Fruit fly (Drosophila melanogaster) whole organism, embryonic: ENCODE data around the gene CG44090.

ENCODE experiments used
- Ada2b ChIP-seq: fragments of 200-800 bp; sonication (Bioruptor generic); IDR thresholded peaks from 2 replicates; pipeline ENCODE4 v1.3.6; 2022; ENCODE audit warnings: missing biosample characterization, missing genetic modification characterization
- B-H1 ChIP-seq: fragments of 200-800 bp; sonication (Bioruptor generic); IDR thresholded peaks from 3 replicates; pipeline ENCODE4 v1.3.6; 2022; ENCODE audit warnings: missing biosample characterization, missing genetic modification characterization
- C15 ChIP-seq: fragments of 200-800 bp; sonication (Bioruptor generic); IDR thresholded peaks from 3 replicates; pipeline ENCODE4 v1.3.6; 2022; ENCODE audit warnings: missing biosample characterization, missing genetic modification characterization
- CG10267 ChIP-seq: fragments of 200-800 bp; sonication (Bioruptor generic); optimal IDR thresholded peaks from 2 replicates; lab custom pipeline; 2018; ENCODE audit warnings: missing biosample characterization, mild to moderate bottlenecking, missing genetic modification characterization, moderate library complexity
- CG10979 ChIP-seq: fragments of 200-800 bp; sonication (Bioruptor generic); optimal IDR thresholded peaks from 2 replicates; lab custom pipeline; 2018; ENCODE audit warnings: missing biosample characterization, mild to moderate bottlenecking, missing genetic modification characterization, moderate library complexity
- CG12744 ChIP-seq: fragments of 200-800 bp; sonication (Bioruptor generic); optimal IDR thresholded peaks from 2 replicates; lab custom pipeline; 2016; ENCODE audit warnings: missing biosample characterization, missing genetic modification characterization
- CG13624 ChIP-seq: fragments of 200-800 bp; sonication (Bioruptor generic); optimal IDR thresholded peaks from 2 replicates; lab custom pipeline; 2016; ENCODE audit warnings: missing biosample characterization, missing genetic modification characterization
- CG18476 ChIP-seq: fragments of 200-800 bp; sonication (Bioruptor generic); optimal IDR thresholded peaks from 2 replicates; lab custom pipeline; 2016; ENCODE audit warnings: missing biosample characterization, mild to moderate bottlenecking, missing genetic modification characterization
- CG18764 ChIP-seq: fragments of 200-800 bp; sonication (Bioruptor generic); optimal IDR thresholded peaks from 3 replicates; lab custom pipeline; 2016; ENCODE audit warnings: missing biosample characterization, missing genetic modification characterization
- CG2712 ChIP-seq: fragments of 200-800 bp; optimal IDR thresholded peaks from 3 replicates; lab custom pipeline; 2019; ENCODE audit warnings: missing biosample characterization, mild to moderate bottlenecking, missing genetic modification characterization, moderate library complexity
- CG3065 ChIP-seq: fragments of 200-800 bp; sonication (Bioruptor generic); optimal IDR thresholded peaks from 2 replicates; lab custom pipeline; 2016; ENCODE audit warnings: missing biosample characterization, missing genetic modification characterization
- CG4854 ChIP-seq: fragments of 200-800 bp; sonication (Bioruptor generic); optimal IDR thresholded peaks from 2 replicates; lab custom pipeline; 2016; ENCODE audit warnings: missing biosample characterization, missing genetic modification characterization, inconsistent platforms
- CG5953 ChIP-seq: fragments of 200-800 bp; sonication (Bioruptor generic); IDR thresholded peaks from 2 replicates; pipeline ENCODE4 v1.3.6; 2022; ENCODE audit warnings: missing biosample characterization, missing genetic modification characterization
- CG7372 ChIP-seq: fragments of 200-800 bp; sonication (Bioruptor generic); IDR thresholded peaks from 2 replicates; pipeline ENCODE4 v1.3.6; 2022; ENCODE audit warnings: missing biosample characterization, missing genetic modification characterization
- CG7839 ChIP-seq: fragments of 200-800 bp; sonication (Bioruptor generic); optimal IDR thresholded peaks from 3 replicates; lab custom pipeline; 2018; ENCODE audit warnings: missing biosample characterization, mild to moderate bottlenecking, missing genetic modification characterization, moderate library complexity
- CG9609 ChIP-seq: fragments of 200-800 bp; sonication (Bioruptor generic); optimal IDR thresholded peaks from 3 replicates; lab custom pipeline; 2016; ENCODE audit warnings: missing biosample characterization, missing genetic modification characterization
- CoRest ChIP-seq: fragments of 200-800 bp; sonication (Bioruptor generic); optimal IDR thresholded peaks from 3 replicates; lab custom pipeline; 2018; ENCODE audit warnings: missing biosample characterization, mild to moderate bottlenecking, missing genetic modification characterization, moderate library complexity
- Dad ChIP-seq: fragments of 200-800 bp; sonication (Bioruptor generic); optimal IDR thresholded peaks from 3 replicates; lab custom pipeline; 2016; ENCODE audit warnings: missing biosample characterization, missing genetic modification characterization
- Drgx ChIP-seq: fragments of 200-800 bp; sonication (Bioruptor generic); IDR thresholded peaks from 2 replicates; pipeline ENCODE4 v1.3.6; 2022; ENCODE audit warnings: missing biosample characterization, missing genetic modification characterization
- Ets97D ChIP-seq: fragments of 200-800 bp; sonication (Bioruptor generic); optimal IDR thresholded peaks from 3 replicates; lab custom pipeline; 2016; ENCODE audit warnings: missing biosample characterization, missing genetic modification characterization
- Fer1 ChIP-seq: fragments of 200-800 bp; sonication (Bioruptor generic); optimal IDR thresholded peaks from 2 replicates; lab custom pipeline; 2017; ENCODE audit warnings: missing biosample characterization, mild to moderate bottlenecking, missing genetic modification characterization
- H15 ChIP-seq: fragments of 200-800 bp; sonication (Bioruptor generic); IDR thresholded peaks from 3 replicates; pipeline ENCODE4 v1.3.6; 2022; ENCODE audit warnings: missing biosample characterization, missing genetic modification characterization
- H2.0 ChIP-seq: fragments of 200-800 bp; sonication (Bioruptor generic); IDR thresholded peaks from 2 replicates; pipeline ENCODE4 v1.3.6; 2022; ENCODE audit warnings: missing biosample characterization, missing genetic modification characterization
- HLH4C ChIP-seq: fragments of 200-800 bp; sonication (Bioruptor generic); IDR thresholded peaks from 3 replicates; pipeline ENCODE4 v1.3.6; 2022; ENCODE audit warnings: missing biosample characterization, missing genetic modification characterization; ENCODE audit not compliant: partially characterized antibody
- Hey ChIP-seq: fragments of 200-800 bp; sonication (Bioruptor generic); optimal IDR thresholded peaks from 3 replicates; lab custom pipeline; 2018; ENCODE audit warnings: missing biosample characterization, mild to moderate bottlenecking, missing genetic modification characterization
- Hmr ChIP-seq: fragments of 200-800 bp; sonication (Bioruptor generic); optimal IDR thresholded peaks from 3 replicates; lab custom pipeline; 2017; ENCODE audit warnings: mild to moderate bottlenecking, missing biosample characterization, missing genetic modification reagents, missing genetic modification characterization
- Mad ChIP-seq: fragments of 200-800 bp; sonication (Bioruptor generic); optimal IDR thresholded peaks from 2 replicates; lab custom pipeline; 2016; ENCODE audit warnings: missing biosample characterization, missing genetic modification characterization
- Med ChIP-seq: fragments of 200-800 bp; sonication (Bioruptor generic); peaks from one replicate; lab custom pipeline; 2016; ENCODE audit warnings: missing biosample characterization, missing genetic modification characterization, mild to moderate bottlenecking, inconsistent platforms, moderate library complexity
- NFAT ChIP-seq: fragments of 200-800 bp; sonication (Bioruptor generic); IDR thresholded peaks from 2 replicates; pipeline ENCODE4 v1.3.6; 2022; ENCODE audit warnings: missing biosample characterization, missing genetic modification characterization
- Nf-YB ChIP-seq: fragments of 200-800 bp; sonication (Bioruptor generic); optimal IDR thresholded peaks from 3 replicates; lab custom pipeline; 2019; ENCODE audit warnings: missing biosample characterization, mild to moderate bottlenecking, missing genetic modification characterization, moderate library complexity
- Sox102F ChIP-seq: fragments of 200-800 bp; sonication (Bioruptor generic); optimal IDR thresholded peaks from 2 replicates; lab custom pipeline; 2018; ENCODE audit warnings: missing biosample characterization, mild to moderate bottlenecking, missing genetic modification characterization, moderate library complexity
- ara ChIP-seq: fragments of 200-800 bp; sonication (Bioruptor generic); IDR thresholded peaks from 2 replicates; pipeline ENCODE4 v1.3.6; 2022; ENCODE audit warnings: missing biosample characterization, missing genetic modification characterization
- btn ChIP-seq: fragments of 200-800 bp; sonication (Bioruptor generic); optimal IDR thresholded peaks from 2 replicates; lab custom pipeline; 2016; ENCODE audit warnings: missing biosample characterization, missing genetic modification characterization
- caup ChIP-seq: fragments of 200-800 bp; sonication (Bioruptor generic); optimal IDR thresholded peaks from 3 replicates; lab custom pipeline; 2017; ENCODE audit warnings: missing biosample characterization, mild to moderate bottlenecking, missing genetic modification characterization, moderate library complexity; ENCODE audit not compliant: severe bottlenecking
- danr ChIP-seq: fragments of 200-800 bp; sonication (Bioruptor generic); IDR thresholded peaks from 2 replicates; pipeline ENCODE4 v1.3.6; 2022; ENCODE audit warnings: missing biosample characterization, missing genetic modification characterization
- eve ChIP-seq, 2 experiments: fragments of >200 bp; optimal IDR thresholded peaks; 2 replicates each; lab custom pipeline; 2017; ENCODE audit warnings: missing biosample characterization in 2 of 2, missing genetic modification characterization in 2 of 2
- fu2 ChIP-seq: fragments of 200-800 bp; sonication (Bioruptor generic); optimal IDR thresholded peaks from 2 replicates; lab custom pipeline; 2016; ENCODE audit warnings: missing biosample characterization, missing genetic modification characterization
- gcm2 ChIP-seq: fragments of 200-800 bp; sonication (Bioruptor generic); optimal IDR thresholded peaks from 2 replicates; lab custom pipeline; 2016; ENCODE audit warnings: missing biosample characterization, missing genetic modification characterization
- hkb ChIP-seq, 2 experiments: fragments of 200-800 bp in 1 of 2; fragments of >200 bp in 1 of 2; sonication (Bioruptor generic) in 1 of 2; IDR thresholded peaks in 1 of 2; optimal IDR thresholded peaks in 1 of 2; 2 replicates each; pipeline versions ENCODE4 v1.3.6 to Lab custom; 2017 to 2022; ENCODE audit warnings: missing biosample characterization in 1 of 2, missing genetic modification characterization in 1 of 2
- hth ChIP-seq: fragments of >200 bp; optimal IDR thresholded peaks from 2 replicates; lab custom pipeline; 2017; ENCODE audit warnings: inconsistent platforms
- lbe ChIP-seq: fragments of 200-800 bp; sonication (Bioruptor generic); optimal IDR thresholded peaks from 2 replicates; lab custom pipeline; 2016; ENCODE audit warnings: missing biosample characterization, mild to moderate bottlenecking, missing genetic modification characterization
- lmd ChIP-seq: fragments of 200-800 bp; sonication (Bioruptor generic); IDR thresholded peaks from 2 replicates; pipeline ENCODE4 v1.3.6; 2022; ENCODE audit warnings: missing biosample characterization, missing genetic modification characterization
- nerfin-1 ChIP-seq: fragments of 200-800 bp; sonication (Bioruptor generic); optimal IDR thresholded peaks from 3 replicates; lab custom pipeline; 2019; ENCODE audit warnings: missing biosample characterization, mild to moderate bottlenecking, missing genetic modification characterization, moderate library complexity
- pita ChIP-seq: fragments of 200-800 bp; sonication (Bioruptor generic); optimal IDR thresholded peaks from 2 replicates; lab custom pipeline; 2017; ENCODE audit warnings: missing biosample characterization, mild to moderate bottlenecking, missing genetic modification characterization
- ranshi ChIP-seq: fragments of 200-800 bp; sonication (Bioruptor generic); IDR thresholded peaks from 2 replicates; pipeline ENCODE4 v1.3.6; 2022; ENCODE audit warnings: missing biosample characterization, missing genetic modification characterization
- row ChIP-seq: fragments of 200-800 bp; sonication (Bioruptor generic); IDR thresholded peaks from 3 replicates; pipeline ENCODE4 v1.3.6; 2022; ENCODE audit warnings: missing biosample characterization, missing genetic modification characterization
- sens ChIP-seq: fragments of 200-800 bp; sonication (Bioruptor generic); peaks from one replicate; lab custom pipeline; 2016; ENCODE audit warnings: missing biosample characterization, missing genetic modification characterization
- trem ChIP-seq: fragments of 200-800 bp; optimal IDR thresholded peaks from 3 replicates; lab custom pipeline; 2019; ENCODE audit warnings: missing biosample characterization, mild to moderate bottlenecking, missing genetic modification characterization, moderate library complexity
- vfl ChIP-seq: fragments of 200-800 bp; sonication (Bioruptor generic); optimal IDR thresholded peaks from 2 replicates; lab custom pipeline; 2016; ENCODE audit warnings: missing biosample characterization, missing genetic modification characterization
- zf30C ChIP-seq: fragments of 200-800 bp; sonication (Bioruptor generic); optimal IDR thresholded peaks from 3 replicates; lab custom pipeline; 2018; ENCODE audit warnings: missing biosample characterization, mild to moderate bottlenecking, missing genetic modification characterization

The CG44090 gene

DNA sequence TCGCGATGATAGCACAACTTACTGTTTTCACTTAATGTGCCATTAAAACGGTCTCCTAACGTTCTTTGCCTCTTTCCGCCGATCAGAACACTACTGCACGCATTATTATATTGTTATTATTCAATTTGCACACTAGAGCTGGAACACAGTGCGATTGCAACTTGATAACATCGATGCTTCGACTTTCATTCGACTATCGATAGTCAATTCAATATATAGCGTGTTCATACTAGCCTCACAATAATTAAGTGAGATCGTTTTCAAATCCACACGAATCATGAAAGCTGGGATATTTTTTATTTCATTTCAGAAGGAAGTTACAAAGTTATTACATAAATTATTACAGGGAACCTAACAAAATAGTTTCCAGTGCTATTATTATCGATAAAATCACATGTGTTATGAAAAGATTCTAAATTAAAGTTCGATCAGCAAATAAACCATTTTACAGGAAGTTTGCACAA is 32.9 kb downstream of the CG44090 start (continued):
- TF ChIP-seq CG18764 (GFP tag; lab: Kevin White, UChicago): peak; percentile 9
- peak; percentile 45 for TF ChIP-seq Ets97D (GFP tag; lab: Kevin White, UChicago)
- no peak for TF ChIP-seq btn (GFP tag; lab: Kevin White, UChicago)
- TF ChIP-seq trem (tag; lab: Kevin White, UChicago): peak; percentile 36
- TF ChIP-seq CG3065 (GFP tag; lab: Kevin White, UChicago): no peak
- TF ChIP-seq CG5953 (GFP tag; lab: Robert Waterston, UW): no peak
- no peak for TF ChIP-seq ara (GFP tag; lab: Robert Waterston, UW)
- peak; percentile 33 for TF ChIP-seq Nf-YB
- peak; percentile 48 for TF ChIP-seq CG9609 (GFP tag; lab: Kevin White, UChicago)
- TF ChIP-seq CG12744 (GFP tag; lab: Kevin White, UChicago): peak; percentile 14
- TF ChIP-seq CoRest: peak; percentile 66
- peak; percentile 43; the same call in 1 of the 2 replicates for TF ChIP-seq NFAT
- no peak for TF ChIP-seq CG7372 (GFP tag; lab: Robert Waterston, UW)
- peak; percentile 33; the same call in 1 of the 2 replicates for TF ChIP-seq H2.0 (GFP tag; lab: Robert Waterston, UW)
- peak; percentile 82 for TF ChIP-seq row (GFP tag; lab: Robert Waterston, UW)
- TF ChIP-seq Mad: peak; percentile 12
- TF ChIP-seq vfl (GFP tag; lab: Kevin White, UChicago): peak; percentile 54

DNA sequence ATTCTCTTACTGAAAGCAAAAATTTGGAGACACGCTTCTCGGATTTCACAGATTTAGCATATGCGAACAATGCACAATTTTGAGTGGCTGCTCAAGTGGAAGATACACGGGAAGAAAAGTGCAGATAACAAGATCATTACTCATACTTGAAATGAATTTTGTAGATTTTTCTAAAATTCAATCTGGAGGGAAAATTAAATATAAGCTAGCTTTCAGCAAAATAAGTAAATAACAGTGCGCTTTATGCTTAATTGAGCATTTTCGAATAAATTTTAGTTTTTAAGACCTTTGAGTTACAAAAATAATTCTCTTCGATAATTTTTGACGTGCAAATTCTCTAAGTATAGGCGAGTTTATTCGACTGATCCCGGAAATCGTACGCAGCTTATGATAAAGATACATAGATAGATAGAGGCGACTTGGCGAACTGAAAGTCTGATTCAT is 33.5 kb downstream of the CG44090 start:
- TF ChIP-seq CG18476 (GFP tag; lab: Kevin White, UChicago) (no peak), Fer1 (peak; percentile 54), ranshi (GFP tag; lab: Robert Waterston, UW) (0 out of 2 replicates have a peak, but pooled peaks have one; percentile 16), lmd (0 out of 2 replicates have a peak, but pooled peaks have one; percentile 35), HLH4C (GFP tag; lab: Robert Waterston, UW) (no peak), hth (lab: Kevin White, UChicago) (no peak), B-H1 (GFP tag; lab: Robert Waterston, UW) (no peak), CG10979 (peak; percentile 74), Sox102F (GFP tag; lab: Kevin White, UChicago) (peak; percentile 3), gcm2 (GFP tag; lab: Kevin White, UChicago) (no peak), hkb (optimal IDR thresholded peaks at IDR 0.05; lab: Kevin White, UChicago) (no peak), hkb (GFP tag; IDR thresholded peaks at IDR 0.05; lab: Robert Waterston, UW) (peak; percentile 80), fu2 (GFP tag; lab: Kevin White, UChicago) (no peak), CG13624 (GFP tag; lab: Kevin White, UChicago) (peak; percentile 31), danr (GFP tag; lab: Robert Waterston, UW) (peak; percentile 48; the same call in 1 of the 2 replicates), H15 (GFP tag; lab: Robert Waterston, UW) (no peak), lbe (peak; percentile 47), CoRest (peak; percentile 3), CG10267 (tag; lab: Kevin White, UChicago) (peak; percentile 55), CG7839 (tag; lab: Kevin White, UChicago) (peak; percentile 76), caup (GFP tag; lab: Kevin White, UChicago) (peak; percentile 4), C15 (GFP tag; lab: Robert Waterston, UW) (no peak), Ada2b (GFP tag; lab: Robert Waterston, UW) (peak; percentile 48), Med (GFP tag; lab: Kevin White, UChicago) (peak; percentile 85), Drgx (GFP tag; lab: Robert Waterston, UW) (peak; percentile 60), eve (GFP tag; optimal IDR thresholded peaks at IDR 0.05; lab: Kevin White, UChicago) (peak in 1 of 2 experiments; percentile 61), nerfin-1 (peak; percentile 49), pita (GFP tag; lab: Kevin White, UChicago) (no peak), Dad (GFP tag; lab: Kevin White, UChicago) (peak; percentile 1), zf30C (GFP tag; lab: Kevin White, UChicago) (peak; percentile 61), Hmr (peak; percentile 22), CG4854 (GFP tag; lab: Kevin White, UChicago) (peak; percentile 34), sens (GFP tag; lab: Kevin White, UChicago) (peak; percentile 94), CG2712 (tag; lab: Kevin White, UChicago) (peak; percentile 43), Hey (tag; lab: Kevin White, UChicago) (no peak)
